Worm (Caenorhabditis elegans): Measurements from ENCODE around the gene nstp-8.

nstp-8 gene

ce11 chrV:2201240-2201639, 14.2 kb upstream of the nstp-8 start, which contains the start of gene cyp-32B1 (continued):
- TF ChIP-seq mxl-2 (GFP tag; conservative IDR thresholded peaks at IDR 0.05) (no peak), F49E8.2 (tag; optimal IDR thresholded peaks at IDR 0.05; ENCODE audit: borderline replicate concordance) (no peak), nhr-25 (tag; optimal IDR thresholded peaks at IDR 0.05; ENCODE audit: borderline replicate concordance, insufficient read depth) (no peak), madf-5 (GFP tag; IDR thresholded peaks at IDR 0.05) (no peak), nhr-10 (tag; optimal IDR thresholded peaks at IDR 0.05) (no peak), daf-16 (GFP tag; optimal IDR thresholded peaks at IDR 0.05) (no peak), daf-16 (tag; optimal IDR thresholded peaks at IDR 0.05) (peak; percentile 67), hlh-30 (tag; optimal IDR thresholded peaks at IDR 0.05; ENCODE audit: insufficient read depth) (no peak), ceh-82 (tag; optimal IDR thresholded peaks at IDR 0.05) (no peak), nhr-76 (tag; optimal IDR thresholded peaks at IDR 0.05) (no peak), F26F4.8 (GFP tag; conservative IDR thresholded peaks at IDR 0.05) (no peak), ceh-20 (GFP tag; IDR thresholded peaks at IDR 0.05) (no peak), hmg-1.1 (GFP tag; IDR thresholded peaks at IDR 0.05) (no peak), nhr-6 (tag; optimal IDR thresholded peaks at IDR 0.05) (no peak), nhr-111 (GFP tag; optimal IDR thresholded peaks at IDR 0.05) (no peak), sdz-12 (GFP tag; optimal IDR thresholded peaks at IDR 0.05) (no peak), zfp-3 (GFP tag; conservative IDR thresholded peaks at IDR 0.05) (no peak), Y5F2A.4 (GFP tag; optimal IDR thresholded peaks at IDR 0.05) (no peak), mdt-29 (GFP tag; IDR thresholded peaks at IDR 0.05) (no peak), nhr-28 (tag; optimal IDR thresholded peaks at IDR 0.05) (peak; percentile 37), pha-4 (GFP tag; IDR thresholded peaks at IDR 0.05) (no peak), pha-4 (tag; optimal IDR thresholded peaks at IDR 0.05) (no peak), D1046.2 (GFP tag; IDR thresholded peaks at IDR 0.05) (no peak), nhr-77 (tag; optimal IDR thresholded peaks at IDR 0.05) (no peak), dve-1 (tag; optimal IDR thresholded peaks at IDR 0.05; ENCODE audit: insufficient read depth) (peak; percentile 52), gei-8 (GFP tag; optimal IDR thresholded peaks at IDR 0.05) (no peak), ceh-28 (tag; optimal IDR thresholded peaks at IDR 0.05) (no peak), tag-97 (GFP tag; IDR thresholded peaks at IDR 0.05) (no peak), fos-1 (tag; optimal IDR thresholded peaks at IDR 0.05) (no peak), F10B5.3 (tag; optimal IDR thresholded peaks at IDR 0.05) (no peak), lin-1 (GFP tag; IDR thresholded peaks at IDR 0.05) (no peak), saeg-2 (GFP tag; IDR thresholded peaks at IDR 0.05) (no peak), nhr-237 (tag; optimal IDR thresholded peaks at IDR 0.05) (no peak), mdl-1 (tag; optimal IDR thresholded peaks at IDR 0.05) (peak in 1 of 2 experiments; percentile 15), ceh-44 (GFP tag; IDR thresholded peaks at IDR 0.05) (no peak), spr-1 (tag; optimal IDR thresholded peaks at IDR 0.05) (no peak), R02D3.7 (tag; optimal IDR thresholded peaks at IDR 0.05) (no peak), lim-7 (GFP tag; IDR thresholded peaks at IDR 0.05) (no peak), dmd-6 (GFP tag; IDR thresholded peaks at IDR 0.05) (peak; percentile 50; the same call in 1 of the 2 replicates)

- TF ChIP-seq lin-15B (tag; optimal IDR thresholded peaks at IDR 0.05) = no peak
- no peak for TF ChIP-seq F37D6.2 (tag; optimal IDR thresholded peaks at IDR 0.05)
- TF ChIP-seq lin-38 (GFP tag; IDR thresholded peaks at IDR 0.05) = no peak
- TF ChIP-seq nhr-41 (GFP tag; IDR thresholded peaks at IDR 0.05) = no peak
- TF ChIP-seq fkh-10 (GFP tag; optimal IDR thresholded peaks at IDR 0.05) = no peak
- TF ChIP-seq nhr-48 (tag; optimal IDR thresholded peaks at IDR 0.05) = no peak
- no peak for TF ChIP-seq lin-39 (tag; optimal IDR thresholded peaks at IDR 0.05)
- TF ChIP-seq set-16 (GFP tag; IDR thresholded peaks at IDR 0.05) = no peak
- TF ChIP-seq rbr-2 (tag; optimal IDR thresholded peaks at IDR 0.05) = no peak
- TF ChIP-seq mep-1 (tag; optimal IDR thresholded peaks at IDR 0.05) = no peak
- no peak for TF ChIP-seq ZK546.5 (tag; optimal IDR thresholded peaks at IDR 0.05)
- TF ChIP-seq nhr-10 (tag; optimal IDR thresholded peaks at IDR 0.05) = no peak
- no peak for TF ChIP-seq D1046.2 (GFP tag; IDR thresholded peaks at IDR 0.05)
- TF ChIP-seq ama-1 (optimal IDR thresholded peaks at IDR 0.05) = no peak
- TF ChIP-seq daf-12 (tag; optimal IDR thresholded peaks at IDR 0.05) = no peak
- no peak for TF ChIP-seq dmd-8 (GFP tag; IDR thresholded peaks at IDR 0.05)
These were observed 11.4 kb upstream of the nstp-8 start, which contains the start of gene cyp-33C12 for ce11 chrV:2204080-2204479. TSS of gene cyp-33C12 (minus strand) at chrV:2204400.

Measured in whole organism, L4 larva.